Fruit fly (Drosophila melanogaster) whole organism, pupa: ENCODE measurements around the gene Bet1.

Experiments
- CG12605 ChIP-seq: fragments of 200-800 bp; sonication (Bioruptor generic); IDR thresholded peaks from 2 replicates; pipeline ENCODE4 v1.3.6; 2022; ENCODE audit warnings: missing biosample characterization, missing genetic modification characterization
- CG14655 ChIP-seq: fragments of 200-800 bp; sonication (Bioruptor generic); optimal IDR thresholded peaks from 3 replicates; lab custom pipeline; 2017; ENCODE audit warnings: mild to moderate bottlenecking, missing biosample characterization, missing genetic modification reagents, missing genetic modification characterization
- CG17806 ChIP-seq: fragments of 200-800 bp; sonication (Bioruptor generic); optimal IDR thresholded peaks from 2 replicates; lab custom pipeline; 2018; ENCODE audit warnings: missing biosample characterization, mild to moderate bottlenecking, missing genetic modification characterization, moderate library complexity
- CG32121 ChIP-seq: fragments of 200-800 bp; sonication (Bioruptor generic); IDR thresholded peaks from 2 replicates; pipeline ENCODE4 v1.3.6; 2022; ENCODE audit warnings: missing biosample characterization, missing genetic modification characterization
- CG4496 ChIP-seq: fragments of 200-800 bp; sonication (Bioruptor generic); IDR thresholded peaks from 3 replicates; pipeline ENCODE4 v1.3.6; 2022; ENCODE audit warnings: missing biosample characterization, missing genetic modification characterization
- CG9948 ChIP-seq: fragments of 200-800 bp; sonication (Bioruptor generic); optimal IDR thresholded peaks from 2 replicates; lab custom pipeline; 2018; ENCODE audit warnings: missing biosample characterization, mild to moderate bottlenecking, missing genetic modification characterization, moderate library complexity
- EcR ChIP-seq: fragments of 200-800 bp; sonication (Bioruptor generic); optimal IDR thresholded peaks from 3 replicates; lab custom pipeline; 2019; ENCODE audit warnings: missing biosample characterization, missing genetic modification characterization, mild to moderate bottlenecking, moderate library complexity, missing genetic modification reagents
- Ets98B ChIP-seq: fragments of 200-800 bp; sonication (Bioruptor generic); IDR thresholded peaks from 2 replicates; pipeline ENCODE4 v1.3.6; 2022; ENCODE audit warnings: missing biosample characterization, missing genetic modification characterization

dm6 chr3L:19237780-19238179 is 23.4 kb upstream of the Bet1 start:
- no peak for TF ChIP-seq EcR
- no peak for TF ChIP-seq CG17806 (tag; lab: Kevin White, UChicago)
- TF ChIP-seq CG32121, result no peak
- TF ChIP-seq CG9948 (tag; lab: Kevin White, UChicago), result no peak
- TF ChIP-seq CG12605, result no peak
- TF ChIP-seq Ets98B (GFP tag; lab: Robert Waterston, UW), result no peak
- no peak for TF ChIP-seq CG4496
- TF ChIP-seq CG14655 (GFP tag; lab: Kevin White, UChicago), result no peak
